Worm (Caenorhabditis elegans): Measurements from ENCODE around the gene nspb-5.

Gene nspb-5

ce11 chrIV:6645867-6646655 lies 47.2 kb downstream of the nspb-5 start, which contains the start of gene hil-7:
Gene hil-7, plus strand, starts transcription at chrIV:6646312.
- TF ChIP-seq W03F9.2 (tag; optimal IDR thresholded peaks at IDR 0.05): no peak

DNA sequence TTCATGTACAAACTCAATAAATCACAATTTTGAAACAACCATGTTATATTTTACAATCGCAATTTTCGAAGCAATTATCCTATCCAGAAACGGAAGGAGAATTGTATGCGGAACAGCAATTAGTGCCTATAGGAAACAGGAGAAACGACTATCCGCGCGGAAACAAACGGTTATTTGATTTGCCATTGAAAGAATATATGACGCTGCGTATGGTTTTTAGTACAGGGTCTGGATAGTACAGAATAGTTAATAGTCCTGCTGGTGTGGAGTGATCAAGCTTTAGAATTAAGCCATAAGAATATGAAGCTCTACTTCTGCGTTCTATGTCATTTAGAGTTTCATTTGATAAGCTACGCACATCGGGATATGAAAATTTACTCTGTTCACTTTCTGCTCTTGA lies 48.1 kb downstream of the nspb-5 start:
- no peak for TF ChIP-seq dao-5 (tag; optimal IDR thresholded peaks at IDR 0.05)
- no peak for TF ChIP-seq W03F9.2 (tag; optimal IDR thresholded peaks at IDR 0.05)
- no peak for TF ChIP-seq him-1 (tag; optimal IDR thresholded peaks at IDR 0.05)

- no peak for TF ChIP-seq him-1 (tag; optimal IDR thresholded peaks at IDR 0.05)
- TF ChIP-seq W03F9.2 (tag; optimal IDR thresholded peaks at IDR 0.05): no peak
- TF ChIP-seq dao-5 (tag; optimal IDR thresholded peaks at IDR 0.05): no peak
These were observed 49.8 kb downstream of the nspb-5 start for ce11 chrIV:6648625-6649024.

Data from whole organism, L4/young adult.